Worm (Caenorhabditis elegans) whole organism, L4/young adult: ENCODE results near the gene F55E10.1.

Source experiments
- W03F9.2 ChIP-seq: fragments of 150-350 bp; optimal IDR thresholded peaks from 2 replicates; lab custom pipeline; 2014; ENCODE audit warnings: missing biosample characterization, missing genetic modification characterization
- dao-5 ChIP-seq: sonication (generic microtip); optimal IDR thresholded peaks from 2 replicates; lab custom pipeline; 2016; ENCODE audit warnings: missing genotype, missing genetic modification characterization, moderate library complexity, missing compliant biosample characterization
- him-1 ChIP-seq: sonication (generic microtip); optimal IDR thresholded peaks from 2 replicates; lab custom pipeline; 2016; ENCODE audit warnings: missing genotype, missing genetic modification reagents, missing genetic modification characterization, missing compliant biosample characterization

DNA sequence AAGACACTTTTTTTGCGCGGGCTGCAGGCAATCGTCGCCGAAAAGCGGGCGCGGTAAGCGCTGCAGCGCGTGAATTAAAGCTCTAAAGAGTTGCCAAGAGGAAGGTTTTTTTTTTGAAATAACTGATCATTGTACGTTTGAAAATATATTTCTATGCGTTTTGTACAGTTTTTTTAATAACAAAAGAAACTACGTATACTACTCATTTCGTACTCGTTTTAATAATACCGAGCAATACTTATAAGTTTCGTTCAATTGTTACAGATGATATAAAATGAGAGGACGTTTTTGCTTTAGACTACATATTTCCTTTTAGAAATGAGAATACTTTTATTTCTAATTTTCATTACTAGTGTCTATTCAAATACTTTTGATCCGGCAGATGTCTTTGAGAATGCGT is 30.1 kb downstream of the F55E10.1 start, which contains the start of gene nep-15:
- TF ChIP-seq him-1 (tag; lab: Kevin White, UChicago) (no peak), W03F9.2 (tag; lab: Kevin White, UChicago) (no peak), dao-5 (tag; lab: Kevin White, UChicago) (no peak)
